Worm (Caenorhabditis elegans) whole organism, L1 larva: ENCODE results near the gene mms-19.

Source experiments
- ama-1 ChIP-seq: fragments of 150-350 bp; optimal IDR thresholded peaks from 2 replicates; lab custom pipeline; 2014
- egl-13 ChIP-seq: sonication (generic microtip); optimal IDR thresholded peaks from 2 replicates; lab custom pipeline; 2016; ENCODE audit warnings: missing genotype, missing genetic modification reagents, missing genetic modification characterization, missing compliant biosample characterization
- elt-3 ChIP-seq, 6 experiments: fragments of 150-350 bp in 1 of 6; sonication (generic microtip); optimal IDR thresholded peaks; 2 replicates each; lab custom pipeline; 2017 to 2018; ENCODE audit warnings: missing biosample characterization in 6 of 6, missing genetic modification characterization in 6 of 6, inconsistent platforms in 1 of 6
- mdl-1 ChIP-seq, 2 experiments: fragments of 150-350 bp; optimal IDR thresholded peaks; 2 replicates each; lab custom pipeline; 2014 to 2017; ENCODE audit warnings: missing biosample characterization in 2 of 2, missing genetic modification characterization in 2 of 2, inconsistent platforms in 1 of 2
- nhr-85 ChIP-seq: sonication (generic microtip); peaks from one replicate; lab custom pipeline; 2016; ENCODE audit warnings: missing genetic modification characterization, inconsistent platforms, missing compliant biosample characterization
- skn-1 ChIP-seq: fragments of 150-350 bp; optimal IDR thresholded peaks from 2 replicates; lab custom pipeline; 2014; ENCODE audit warnings: missing biosample characterization, missing genetic modification characterization
- snpc-4 ChIP-seq: fragments of 150-350 bp; optimal IDR thresholded peaks from 2 replicates; lab custom pipeline; 2014; ENCODE audit warnings: missing biosample characterization, missing genetic modification characterization
- unc-130 ChIP-seq: fragments of 150-350 bp; optimal IDR thresholded peaks from 2 replicates; lab custom pipeline; 2017; ENCODE audit warnings: missing biosample characterization, missing genetic modification characterization, inconsistent platforms
- unc-62 ChIP-seq: fragments of 150-350 bp; optimal IDR thresholded peaks from 2 replicates; lab custom pipeline; 2014; ENCODE audit warnings: missing biosample characterization, missing genetic modification reagents, missing genetic modification characterization
- ztf-11 ChIP-seq, 2 experiments: sonication (generic microtip); optimal IDR thresholded peaks; 2 replicates each; lab custom pipeline; 2016 to 2017; ENCODE audit warnings: missing genetic modification characterization in 2 of 2, missing biosample characterization in 1 of 2, missing compliant biosample characterization in 1 of 2

- TF ChIP-seq ama-1 (lab: Kevin White, UChicago) (no peak), elt-3 (tag; optimal IDR thresholded peaks at IDR 0.05; lab: Kevin White, UChicago) (no peak), unc-130 (no peak), nhr-85 (tag; lab: Kevin White, UChicago) (no peak), ztf-11 (tag; optimal IDR thresholded peaks at IDR 0.05; lab: Kevin White, UChicago) (no peak), skn-1 (tag; lab: Kevin White, UChicago) (no peak), snpc-4 (tag; lab: Kevin White, UChicago) (no peak), egl-13 (tag; lab: Kevin White, UChicago) (no peak), unc-62 (GFP tag; lab: Kevin White, UChicago) (no peak), mdl-1 (tag; optimal IDR thresholded peaks at IDR 0.05; lab: Kevin White, UChicago) (no peak)
Measured at ce11 chrV:5559882-5560281, 45.7 kb downstream of the mms-19 start.
